Fruit fly (Drosophila melanogaster): ENCODE results near the gene CG16815.

The CG16815 gene

dm6 chr2L:13222225-13222648 is 7.4 kb upstream of the CG16815 start, which contains the start of the genes Ski6 and CG16812 (continued):
- no peak for TF ChIP-seq aop (GFP tag; IDR thresholded peaks at IDR 0.05)
- TF ChIP-seq Hey (tag; optimal IDR thresholded peaks at IDR 0.05): no peak
- TF ChIP-seq CG12391 (tag; optimal IDR thresholded peaks at IDR 0.05): peak; percentile 89
- TF ChIP-seq Aef1 (GFP tag; IDR thresholded peaks at IDR 0.05): peak; percentile 24; the same call in 2 of the 3 replicates
- TF ChIP-seq CG17328 (GFP tag; IDR thresholded peaks at IDR 0.05): peak; percentile 68
- TF ChIP-seq HmgZ (tag; optimal IDR thresholded peaks at IDR 0.05): peak; percentile 75
- peak; percentile 49 for TF ChIP-seq bcd (GFP tag; optimal IDR thresholded peaks at IDR 0.05)
- peak; percentile 45 for TF ChIP-seq Ets97D (GFP tag; optimal IDR thresholded peaks at IDR 0.05)
- TF ChIP-seq ara (GFP tag; IDR thresholded peaks at IDR 0.05): no peak
- no peak for TF ChIP-seq CG1529 (GFP tag; optimal IDR thresholded peaks at IDR 0.05)
- peak; percentile 31 for TF ChIP-seq CG13624 (GFP tag; optimal IDR thresholded peaks at IDR 0.05)
- no peak for TF ChIP-seq unpg (GFP tag; optimal IDR thresholded peaks at IDR 0.05)
- peak; percentile 83 for TF ChIP-seq zen (tag; optimal IDR thresholded peaks at IDR 0.05)
- peak; percentile 54 for TF ChIP-seq bab2 (GFP tag; optimal IDR thresholded peaks at IDR 0.05)
- peak; percentile 65 for TF ChIP-seq stc (GFP tag; IDR thresholded peaks at IDR 0.05)
- peak; percentile 81 for TF ChIP-seq CG30020 (tag; optimal IDR thresholded peaks at IDR 0.05)
- TF ChIP-seq pzg (GFP tag; optimal IDR thresholded peaks at IDR 0.05): peak; percentile 61
- no peak for TF ChIP-seq Side (GFP tag; optimal IDR thresholded peaks at IDR 0.05)
- peak; percentile 20 for TF ChIP-seq salm (tag; optimal IDR thresholded peaks at IDR 0.05)
- peak; percentile 50 for TF ChIP-seq CG9215 (GFP tag; IDR thresholded peaks at IDR 0.05)
- TF ChIP-seq CG1233 (GFP tag; optimal IDR thresholded peaks at IDR 0.05): peak; percentile 25
- peak; percentile 52 for TF ChIP-seq Bteb2 (GFP tag; optimal IDR thresholded peaks at IDR 0.05)
- peak; percentile 60; the same call in 2 of the 3 replicates for TF ChIP-seq dysf (GFP tag; IDR thresholded peaks at IDR 0.05)
- no peak for TF ChIP-seq HLHmδ (GFP tag; optimal IDR thresholded peaks at IDR 0.05)
- no peak for TF ChIP-seq pan (optimal IDR thresholded peaks at IDR 0.05)
- TF ChIP-seq pan (GFP tag; optimal IDR thresholded peaks at IDR 0.05 in 1 of 2, IDR thresholded peaks at IDR 0.05 in 1 of 2): peak in 1 of 2 experiments; percentile 67
- peak; percentile 25 for TF ChIP-seq CG5245 (GFP tag; optimal IDR thresholded peaks at IDR 0.05)
- no peak for TF ChIP-seq kni (GFP tag; optimal IDR thresholded peaks at IDR 0.05)
- peak; percentile 43 for TF ChIP-seq esg (GFP tag; conservative IDR thresholded peaks at IDR 0.05)
- peak; percentile 67 for TF ChIP-seq CG9797 (GFP tag; optimal IDR thresholded peaks at IDR 0.05)
- TF ChIP-seq sna (GFP tag; IDR thresholded peaks at IDR 0.05; ENCODE audit: partially characterized antibody): 0 out of 2 replicates have a peak, but pooled peaks have one; percentile 21
- TF ChIP-seq CHES-1-like (GFP tag; optimal IDR thresholded peaks at IDR 0.05): peak; percentile 16
- no peak for TF ChIP-seq CG9437 (GFP tag; optimal IDR thresholded peaks at IDR 0.05)
- peak in 1 of 2 experiments; percentile 79 for TF ChIP-seq bsh (GFP tag; optimal IDR thresholded peaks at IDR 0.05)
- peak; percentile 88 for TF ChIP-seq CG14710 (tag; optimal IDR thresholded peaks at IDR 0.05)
- peak; percentile 79 for TF ChIP-seq stwl (tag; optimal IDR thresholded peaks at IDR 0.05)
- peak; percentile 76 for TF ChIP-seq Xrp1 (GFP tag; IDR thresholded peaks at IDR 0.05)
- TF ChIP-seq Mad (GFP tag; optimal IDR thresholded peaks at IDR 0.05): peak; percentile 32
- TF ChIP-seq luna (GFP tag; optimal IDR thresholded peaks at IDR 0.05): no peak
- TF ChIP-seq CG18599 (GFP tag; optimal IDR thresholded peaks at IDR 0.05): no peak
- no peak for TF ChIP-seq CG42726 (GFP tag; IDR thresholded peaks at IDR 0.05; ENCODE audit: partially characterized antibody)
- TF ChIP-seq Ets65A (GFP tag): peak; percentile 79
- 0 out of 3 replicates have a peak, but pooled peaks have one; percentile 18 for TF ChIP-seq CG7963 (GFP tag; IDR thresholded peaks at IDR 0.05; ENCODE audit: partially characterized antibody)
- peak; percentile 2 to 80 for TF ChIP-seq dpn (GFP tag; optimal IDR thresholded peaks at IDR 0.05)
- no peak for TF ChIP-seq z (GFP tag; IDR thresholded peaks at IDR 0.05)
- peak; percentile 78 for TF ChIP-seq CG9932 (GFP tag; IDR thresholded peaks at IDR 0.05)
- TF ChIP-seq CG3847 (GFP tag; IDR thresholded peaks at IDR 0.05): peak; percentile 69
- TF ChIP-seq CG11398 (GFP tag; optimal IDR thresholded peaks at IDR 0.05): no peak
- no peak for TF ChIP-seq Oaz (GFP tag; IDR thresholded peaks at IDR 0.05)
- TF ChIP-seq CG16813 (GFP tag; IDR thresholded peaks at IDR 0.05; ENCODE audit: partially characterized antibody): peak; percentile 63; the same call in 2 of the 3 replicates
- no peak for TF ChIP-seq CG3726 (GFP tag; IDR thresholded peaks at IDR 0.05)

Measured in whole organism, embryonic.